Fruit fly (Drosophila melanogaster) whole organism, embryonic: ENCODE measurements around the gene Hsp70Aa.

Experiments used
- Ada2b ChIP-seq: fragments of 200-800 bp; sonication (Bioruptor generic); IDR thresholded peaks from 2 replicates; pipeline ENCODE4 v1.3.6; 2022; ENCODE audit warnings: missing biosample characterization, missing genetic modification characterization
- Atf-2 ChIP-seq: fragments of 200-800 bp; sonication (Bioruptor generic); optimal IDR thresholded peaks from 2 replicates; lab custom pipeline; 2016; ENCODE audit warnings: missing biosample characterization, missing genetic modification characterization
- B-H1 ChIP-seq: fragments of 200-800 bp; sonication (Bioruptor generic); IDR thresholded peaks from 3 replicates; pipeline ENCODE4 v1.3.6; 2022; ENCODE audit warnings: missing biosample characterization, missing genetic modification characterization
- BtbVII ChIP-seq: fragments of 200-800 bp; sonication (Bioruptor generic); optimal IDR thresholded peaks from 3 replicates; lab custom pipeline; 2017; ENCODE audit warnings: missing biosample characterization, mild to moderate bottlenecking, missing genetic modification characterization
- C15 ChIP-seq: fragments of 200-800 bp; sonication (Bioruptor generic); IDR thresholded peaks from 3 replicates; pipeline ENCODE4 v1.3.6; 2022; ENCODE audit warnings: missing biosample characterization, missing genetic modification characterization
- CG1024 ChIP-seq: fragments of 200-800 bp; sonication (Bioruptor generic); IDR thresholded peaks from 2 replicates; pipeline ENCODE4 v1.3.6; 2022; ENCODE audit warnings: missing biosample characterization, missing genetic modification characterization
- CG14710 ChIP-seq: fragments of 200-800 bp; sonication (Bioruptor generic); optimal IDR thresholded peaks from 3 replicates; lab custom pipeline; 2019; ENCODE audit warnings: missing biosample characterization, mild to moderate bottlenecking, missing genetic modification characterization, moderate library complexity
- CG16813 ChIP-seq: fragments of 200-800 bp; sonication (Bioruptor generic); IDR thresholded peaks from 3 replicates; pipeline ENCODE4 v1.3.6; 2022; ENCODE audit warnings: missing biosample characterization, missing genetic modification characterization; ENCODE audit not compliant: partially characterized antibody
- CG16815 ChIP-seq: fragments of 200-800 bp; sonication (Bioruptor generic); optimal IDR thresholded peaks from 3 replicates; lab custom pipeline; 2017; ENCODE audit warnings: missing biosample characterization, mild to moderate bottlenecking, missing genetic modification characterization
- CG17186 ChIP-seq: fragments of 200-800 bp; sonication (Bioruptor generic); optimal IDR thresholded peaks from 3 replicates; lab custom pipeline; 2017; ENCODE audit warnings: missing biosample characterization, missing genetic modification reagents, missing genetic modification characterization
- CG18619 ChIP-seq: fragments of 200-800 bp; sonication (Bioruptor generic); optimal IDR thresholded peaks from 3 replicates; lab custom pipeline; 2017; ENCODE audit warnings: missing biosample characterization, mild to moderate bottlenecking, missing genetic modification characterization
- CG2120 ChIP-seq: fragments of 200-800 bp; sonication (Bioruptor generic); optimal IDR thresholded peaks from 3 replicates; lab custom pipeline; 2016; ENCODE audit warnings: missing biosample characterization, missing genetic modification characterization
- CG30403 ChIP-seq: fragments of 200-800 bp; sonication (Bioruptor generic); optimal IDR thresholded peaks from 3 replicates; lab custom pipeline; 2016; ENCODE audit warnings: missing biosample characterization, missing genetic modification characterization
- CG31365 ChIP-seq: fragments of 200-800 bp; sonication (Bioruptor generic); optimal IDR thresholded peaks from 2 replicates; lab custom pipeline; 2018; ENCODE audit warnings: missing biosample characterization, mild to moderate bottlenecking, missing genetic modification characterization
- CG3281 ChIP-seq: fragments of 200-800 bp; sonication (Bioruptor generic); optimal IDR thresholded peaks from 3 replicates; lab custom pipeline; 2017; ENCODE audit warnings: missing biosample characterization, mild to moderate bottlenecking, missing genetic modification characterization
- CG3838 ChIP-seq: fragments of 200-800 bp; sonication (Bioruptor generic); optimal IDR thresholded peaks from 3 replicates; lab custom pipeline; 2016; ENCODE audit warnings: missing biosample characterization, missing genetic modification characterization
- CG6254 ChIP-seq: fragments of 200-800 bp; sonication (Bioruptor generic); optimal IDR thresholded peaks from 3 replicates; lab custom pipeline; 2017; ENCODE audit warnings: mild to moderate bottlenecking, missing biosample characterization, missing genetic modification reagents, missing genetic modification characterization
- CG6765 ChIP-seq: fragments of 200-800 bp; sonication (Bioruptor generic); optimal IDR thresholded peaks from 3 replicates; lab custom pipeline; 2017; ENCODE audit warnings: missing biosample characterization, mild to moderate bottlenecking, missing genetic modification characterization
- CG7963 ChIP-seq: fragments of 200-800 bp; sonication (Bioruptor generic); IDR thresholded peaks from 3 replicates; pipeline ENCODE4 v1.3.6; 2022; ENCODE audit warnings: missing biosample characterization, missing genetic modification characterization; ENCODE audit not compliant: partially characterized antibody
- CG7987 ChIP-seq: fragments of 200-800 bp; sonication (Bioruptor generic); optimal IDR thresholded peaks from 2 replicates; lab custom pipeline; 2018; ENCODE audit warnings: missing biosample characterization, mild to moderate bottlenecking, missing genetic modification characterization, moderate library complexity
- CG8089 ChIP-seq: fragments of 200-800 bp; sonication (Bioruptor generic); optimal IDR thresholded peaks from 3 replicates; lab custom pipeline; 2016; ENCODE audit warnings: missing biosample characterization, missing genetic modification characterization
- CG9932 ChIP-seq: fragments of 200-800 bp; sonication (Bioruptor generic); IDR thresholded peaks from 2 replicates; pipeline ENCODE4 v1.3.6; 2022; ENCODE audit warnings: missing biosample characterization, missing genetic modification characterization
- CHES-1-like ChIP-seq: fragments of 200-800 bp; sonication (Bioruptor generic); optimal IDR thresholded peaks from 2 replicates; lab custom pipeline; 2016; ENCODE audit warnings: missing biosample characterization, missing genetic modification characterization
- D19A ChIP-seq: fragments of 200-800 bp; optimal IDR thresholded peaks from 3 replicates; lab custom pipeline; 2019; ENCODE audit warnings: missing biosample characterization, mild to moderate bottlenecking, missing genetic modification characterization, moderate library complexity
- Dll ChIP-seq: fragments of 200-800 bp; sonication (Bioruptor generic); IDR thresholded peaks from 4 replicates; pipeline ENCODE4 v1.3.6; 2022; ENCODE audit warnings: missing biosample characterization, missing genetic modification characterization; ENCODE audit not compliant: partially characterized antibody
- Doc2 ChIP-seq: fragments of 200-800 bp; sonication (Bioruptor generic); IDR thresholded peaks from 2 replicates; pipeline ENCODE4 v1.3.6; 2022; ENCODE audit warnings: missing biosample characterization, missing genetic modification characterization
- Dp ChIP-seq: fragments of 200-800 bp; sonication (Bioruptor generic); optimal IDR thresholded peaks from 2 replicates; lab custom pipeline; 2018; ENCODE audit warnings: missing biosample characterization, mild to moderate bottlenecking, missing genetic modification characterization, moderate library complexity
- Mad ChIP-seq: fragments of 200-800 bp; sonication (Bioruptor generic); optimal IDR thresholded peaks from 2 replicates; lab custom pipeline; 2016; ENCODE audit warnings: missing biosample characterization, missing genetic modification characterization
- Oli ChIP-seq: fragments of 200-800 bp; sonication (Bioruptor generic); optimal IDR thresholded peaks from 2 replicates; lab custom pipeline; 2018; ENCODE audit warnings: missing biosample characterization, mild to moderate bottlenecking, missing genetic modification characterization, moderate library complexity
- Ptx1 ChIP-seq: fragments of 200-800 bp; sonication (Bioruptor generic); IDR thresholded peaks from 2 replicates; pipeline ENCODE4 v1.3.6; 2022; ENCODE audit warnings: missing biosample characterization, missing genetic modification characterization
- Scr ChIP-seq: fragments of 200-800 bp; sonication (Bioruptor generic); IDR thresholded peaks from 2 replicates; pipeline ENCODE4 v1.3.6; 2022; ENCODE audit warnings: missing biosample characterization, missing genetic modification characterization; ENCODE audit not compliant: partially characterized antibody
- Sry-δ ChIP-seq: fragments of 200-800 bp; sonication (Bioruptor generic); optimal IDR thresholded peaks from 2 replicates; lab custom pipeline; 2016; ENCODE audit warnings: missing biosample characterization, missing genetic modification characterization
- bbx ChIP-seq: fragments of 200-800 bp; sonication (Bioruptor generic); IDR thresholded peaks from 2 replicates; pipeline ENCODE4 v1.3.6; 2022; ENCODE audit warnings: missing biosample characterization, missing genetic modification characterization; ENCODE audit not compliant: partially characterized antibody
- disco-r ChIP-seq: fragments of 200-800 bp; sonication (Bioruptor generic); optimal IDR thresholded peaks from 2 replicates; lab custom pipeline; 2016; ENCODE audit warnings: missing biosample characterization, missing genetic modification characterization
- dmrt11E ChIP-seq: fragments of 200-800 bp; sonication (Bioruptor generic); optimal IDR thresholded peaks from 3 replicates; lab custom pipeline; 2018; ENCODE audit warnings: missing biosample characterization, mild to moderate bottlenecking, missing genetic modification characterization, moderate library complexity
- grau ChIP-seq: fragments of 200-800 bp; optimal IDR thresholded peaks from 3 replicates; lab custom pipeline; 2019; ENCODE audit warnings: missing biosample characterization, mild to moderate bottlenecking, missing genetic modification characterization, moderate library complexity
- h ChIP-seq: fragments of >200 bp; optimal IDR thresholded peaks from 2 replicates; lab custom pipeline; 2017
- ken ChIP-seq: fragments of 200-800 bp; sonication (Bioruptor generic); IDR thresholded peaks from 3 replicates; pipeline ENCODE4 v1.3.6; 2022; ENCODE audit warnings: missing biosample characterization, missing genetic modification characterization
- nerfin-1 ChIP-seq: fragments of 200-800 bp; sonication (Bioruptor generic); optimal IDR thresholded peaks from 3 replicates; lab custom pipeline; 2019; ENCODE audit warnings: missing biosample characterization, mild to moderate bottlenecking, missing genetic modification characterization, moderate library complexity
- onecut ChIP-seq: fragments of 200-800 bp; sonication (Bioruptor generic); IDR thresholded peaks from 2 replicates; pipeline ENCODE4 v1.3.6; 2022; ENCODE audit warnings: missing biosample characterization, missing genetic modification characterization
- org-1 ChIP-seq: fragments of 200-800 bp; sonication (Bioruptor generic); optimal IDR thresholded peaks from 2 replicates; lab custom pipeline; 2017; ENCODE audit warnings: missing biosample characterization, missing genetic modification characterization
- pros ChIP-seq: fragments of 200-800 bp; sonication (Bioruptor generic); optimal IDR thresholded peaks from 3 replicates; lab custom pipeline; 2019; ENCODE audit warnings: missing biosample characterization, mild to moderate bottlenecking, missing genetic modification characterization, moderate library complexity
- scrt ChIP-seq: fragments of 200-800 bp; sonication (Bioruptor generic); optimal IDR thresholded peaks from 2 replicates; lab custom pipeline; 2018; ENCODE audit warnings: missing biosample characterization, mild to moderate bottlenecking, missing genetic modification characterization, moderate library complexity
- sens ChIP-seq: fragments of 200-800 bp; sonication (Bioruptor generic); peaks from one replicate; lab custom pipeline; 2016; ENCODE audit warnings: missing biosample characterization, missing genetic modification characterization
- sisA ChIP-seq: fragments of 200-800 bp; sonication (Bioruptor generic); IDR thresholded peaks from 2 replicates; pipeline ENCODE4 v1.3.6; 2022; ENCODE audit warnings: missing biosample characterization, missing genetic modification characterization
- sob ChIP-seq: fragments of 200-800 bp; sonication (Bioruptor generic); IDR thresholded peaks from 2 replicates; pipeline ENCODE4 v1.3.6; 2022; ENCODE audit warnings: missing biosample characterization, missing genetic modification characterization
- tap ChIP-seq: fragments of 200-800 bp; optimal IDR thresholded peaks from 3 replicates; lab custom pipeline; 2019; ENCODE audit warnings: missing biosample characterization, mild to moderate bottlenecking, missing genetic modification characterization, moderate library complexity
- tin ChIP-seq: fragments of 200-800 bp; sonication (Bioruptor generic); optimal IDR thresholded peaks from 3 replicates; lab custom pipeline; 2016; ENCODE audit warnings: missing biosample characterization, missing genetic modification characterization
- trem ChIP-seq: fragments of 200-800 bp; optimal IDR thresholded peaks from 3 replicates; lab custom pipeline; 2019; ENCODE audit warnings: missing biosample characterization, mild to moderate bottlenecking, missing genetic modification characterization, moderate library complexity
- vvl ChIP-seq: fragments of 200-800 bp; sonication (Bioruptor generic); IDR thresholded peaks from 2 replicates; pipeline ENCODE4 v1.3.6; 2022; ENCODE audit warnings: missing biosample characterization, missing genetic modification characterization
- wek ChIP-seq: fragments of 200-800 bp; sonication (Bioruptor generic); optimal IDR thresholded peaks from 3 replicates; lab custom pipeline; 2018; ENCODE audit warnings: missing biosample characterization, mild to moderate bottlenecking, missing genetic modification characterization, moderate library complexity

The Hsp70Aa gene

DNA sequence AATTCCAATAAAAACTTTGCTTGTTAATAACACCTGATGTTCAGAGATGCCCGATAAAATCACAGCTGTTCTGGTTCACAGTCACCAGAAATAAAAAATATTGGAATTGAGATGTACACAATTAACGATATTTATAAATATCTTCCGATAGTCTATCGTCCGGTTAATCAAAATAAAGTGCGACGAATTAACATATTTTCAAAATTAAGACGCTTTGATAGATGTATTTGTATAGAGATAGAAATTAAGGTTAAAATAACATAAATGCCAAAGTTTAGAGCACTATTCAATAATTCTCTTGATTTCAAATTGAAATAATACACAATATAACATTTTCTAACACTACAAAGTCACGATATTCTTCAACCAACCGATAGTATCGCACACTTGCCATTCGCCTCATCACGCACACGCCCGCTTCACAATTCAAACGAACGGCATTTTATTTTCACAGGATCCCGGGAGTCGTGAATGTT lies 6.4 kb upstream of the Hsp70Aa start, which contains the start of the genes CG3281 and aurA (continued):
- TF ChIP-seq CG30403 (GFP tag; lab: Kevin White, UChicago) (peak; percentile 89), Scr (GFP tag; lab: Robert Waterston, UW) (peak; percentile 98), scrt (GFP tag; lab: Kevin White, UChicago) (no peak), Mad (GFP tag; lab: Kevin White, UChicago) (peak; percentile 50), nerfin-1 (tag; lab: Kevin White, UChicago) (peak; percentile 65), wek (no peak), Sry-δ (GFP tag; lab: Kevin White, UChicago) (peak; percentile 97), CG9932 (GFP tag; lab: Robert Waterston, UW) (peak; percentile 87), grau (peak; percentile 77), dmrt11E (tag; lab: Kevin White, UChicago) (peak; percentile 66), CG7963 (GFP tag; lab: Robert Waterston, UW) (peak; percentile 88), sens (GFP tag; lab: Kevin White, UChicago) (peak; percentile 97), D19A (tag; lab: Kevin White, UChicago) (peak; percentile 24), Ptx1 (GFP tag; lab: Robert Waterston, UW) (peak; percentile 66), Dp (GFP tag; lab: Kevin White, UChicago) (peak; percentile 86), CG6254 (no peak), sob (GFP tag; lab: Robert Waterston, UW) (peak; percentile 82; the same call in 1 of the 2 replicates), bbx (GFP tag; lab: Robert Waterston, UW) (peak; percentile 92), CG18619 (GFP tag; lab: Kevin White, UChicago) (peak; percentile 36), CG2120 (GFP tag; lab: Kevin White, UChicago) (peak; percentile 90), tap (tag; lab: Kevin White, UChicago) (no peak), CG3838 (peak; percentile 14), org-1 (GFP tag; lab: Kevin White, UChicago) (no peak), CG8089 (peak; percentile 38), CG3281 (GFP tag; lab: Kevin White, UChicago) (peak; percentile 80), ken (GFP tag; lab: Robert Waterston, UW) (peak; percentile 65), CG16813 (peak; percentile 99), Oli (tag; lab: Kevin White, UChicago) (peak; percentile 44), B-H1 (GFP tag; lab: Robert Waterston, UW) (no peak), Ada2b (no peak; the same call in 1 of the 2 replicates), Doc2 (no peak), onecut (GFP tag; lab: Robert Waterston, UW) (no peak), tin (GFP tag; lab: Kevin White, UChicago) (peak; percentile 81), h (lab: Kevin White, UChicago) (no peak), CG6765 (GFP tag; lab: Kevin White, UChicago) (peak; percentile 1), C15 (GFP tag; lab: Robert Waterston, UW) (no peak), CHES-1-like (GFP tag; lab: Kevin White, UChicago) (peak; percentile 78), Atf-2 (peak; percentile 59), trem (tag; lab: Kevin White, UChicago) (peak; percentile 86), CG16815 (GFP tag; lab: Kevin White, UChicago) (peak; percentile 64), vvl (peak; percentile 61), pros (GFP tag; lab: Kevin White, UChicago) (no peak), disco-r (peak; percentile 42), CG7987 (GFP tag; lab: Kevin White, UChicago) (no peak), BtbVII (no peak), CG17186 (peak; percentile 72), sisA (GFP tag; lab: Robert Waterston, UW) (peak; percentile 73), CG31365 (tag; lab: Kevin White, UChicago) (no peak), CG14710 (peak; percentile 92), Dll (peak; percentile 99), CG1024 (GFP tag; lab: Robert Waterston, UW) (no peak)
